Worm (Caenorhabditis elegans) whole organism, mixed stage, embryonic: Measurements from ENCODE around the gene ilcr-1.

ENCODE experiments used
- ceh-83 ChIP-seq: fragments of 200-800 bp; sonication (Bioruptor generic); optimal IDR thresholded peaks from 2 replicates; lab custom pipeline; 2018; ENCODE audit warnings: mild to moderate bottlenecking, missing genetic modification characterization, missing compliant biosample characterization
- elt-1 ChIP-seq: sonication (generic microtip); optimal IDR thresholded peaks from 2 replicates; lab custom pipeline; 2017; ENCODE audit warnings: missing genetic modification characterization, mild to moderate bottlenecking, missing compliant biosample characterization, antibody characterized with exemption, moderate library complexity, borderline replicate concordance; ENCODE audit not compliant: insufficient read depth
- elt-3 ChIP-seq: fragments of 150-350 bp; optimal IDR thresholded peaks from 2 replicates; lab custom pipeline; 2014; ENCODE audit warnings: missing biosample characterization, missing genetic modification characterization
- nhr-237 ChIP-seq: fragments of 150-350 bp; optimal IDR thresholded peaks from 2 replicates; lab custom pipeline; 2014; ENCODE audit warnings: missing biosample characterization, missing genetic modification characterization

- TF ChIP-seq elt-1 (tag; lab: Kevin White, UChicago) (no peak), elt-3 (tag; lab: Kevin White, UChicago) (no peak), nhr-237 (tag; lab: Kevin White, UChicago) (no peak), ceh-83 (GFP tag; lab: Kevin White, UChicago) (no peak)
Observed at ce11 chrIV:14228069-14228468, 48.2 kb upstream of the ilcr-1 start, which contains the start of gene F02H6.7.
